Worm (Caenorhabditis elegans) whole organism, young adult: Measurements from ENCODE around the gene natb-1.

Source experiments
- F33H1.4 ChIP-seq: fragments of 200-800 bp; sonication (Bioruptor generic); IDR thresholded peaks from 2 replicates; pipeline ENCODE4 v1.3.6; 2022; ENCODE audit warnings: missing genetic modification reagents, missing genetic modification characterization, missing compliant biosample characterization
- F49E8.2 ChIP-seq: sonication (generic microtip); optimal IDR thresholded peaks from 3 replicates; lab custom pipeline; 2017; ENCODE audit warnings: missing genetic modification characterization, mild to moderate bottlenecking, missing compliant biosample characterization, antibody characterized with exemption, moderate library complexity; ENCODE audit not compliant: insufficient read depth
- F57C9.4 ChIP-seq: sonication (generic microtip); optimal IDR thresholded peaks from 2 replicates; lab custom pipeline; 2017; ENCODE audit warnings: mild to moderate bottlenecking, missing genetic modification characterization, missing compliant biosample characterization
- K12H6.12 ChIP-seq: fragments of 200-800 bp; sonication (Bioruptor generic); optimal IDR thresholded peaks from 2 replicates; lab custom pipeline; 2018; ENCODE audit warnings: mild to moderate bottlenecking, missing genetic modification characterization, missing compliant biosample characterization
- Y53F4B.3 ChIP-seq: fragments of 200-800 bp; sonication (Bioruptor generic); IDR thresholded peaks from 2 replicates; pipeline ENCODE4 v1.3.6; 2022; ENCODE audit warnings: missing genetic modification reagents, missing genetic modification characterization, missing compliant biosample characterization
- Y53G8AR.9 ChIP-seq: fragments of 200-800 bp; sonication (Bioruptor generic); conservative IDR thresholded peaks from 2 replicates; pipeline ENCODE4 v1.3.6; 2022; ENCODE audit warnings: missing genetic modification reagents, missing genetic modification characterization, missing compliant biosample characterization
- Y67H2A.10 ChIP-seq: fragments of 200-800 bp; sonication (Bioruptor generic); conservative IDR thresholded peaks from 2 replicates; pipeline ENCODE4 v1.3.6; 2022; ENCODE audit warnings: missing genetic modification reagents, missing genetic modification characterization, missing compliant biosample characterization
- ZK185.1 ChIP-seq: sonication (generic microtip); optimal IDR thresholded peaks from 2 replicates; lab custom pipeline; 2016; ENCODE audit warnings: mild to moderate bottlenecking, missing genetic modification characterization, missing compliant biosample characterization; ENCODE audit not compliant: poor library complexity, severe bottlenecking
- akir-1 ChIP-seq: fragments of 200-800 bp; sonication (Bioruptor generic); optimal IDR thresholded peaks from 2 replicates; lab custom pipeline; 2018; ENCODE audit warnings: mild to moderate bottlenecking, missing genetic modification characterization, moderate library complexity, missing compliant biosample characterization
- aptf-3 ChIP-seq: fragments of 200-800 bp; sonication (Bioruptor generic); IDR thresholded peaks from 2 replicates; pipeline ENCODE4 v1.3.6; 2022; ENCODE audit warnings: missing genetic modification characterization, missing compliant biosample characterization
- attf-6 ChIP-seq: fragments of 200-800 bp; sonication (Bioruptor generic); IDR thresholded peaks from 2 replicates; pipeline ENCODE4 v1.3.6; 2022; ENCODE audit warnings: missing genetic modification reagents, missing genetic modification characterization, missing compliant biosample characterization
- bed-2 ChIP-seq: fragments of 200-800 bp; sonication (Bioruptor generic); IDR thresholded peaks from 2 replicates; pipeline ENCODE4 v1.3.6; 2022; ENCODE audit warnings: missing genetic modification reagents, missing genetic modification characterization, missing compliant biosample characterization
- cebp-1 ChIP-seq, 2 experiments: fragments of 200-800 bp in 1 of 2; sonication (Bioruptor generic) in 1 of 2; sonication (generic microtip) in 1 of 2; IDR thresholded peaks in 1 of 2; optimal IDR thresholded peaks in 1 of 2; 2 replicates each; pipeline versions ENCODE4 v1.3.6 to Lab custom; 2017 to 2022; ENCODE audit warnings: missing compliant biosample characterization in 2 of 2, missing genetic modification characterization in 2 of 2, mild to moderate bottlenecking in 1 of 2, missing genetic modification reagents in 1 of 2, moderate library complexity in 1 of 2
- cebp-2 ChIP-seq: fragments of 200-800 bp; sonication (Bioruptor generic); IDR thresholded peaks from 2 replicates; pipeline ENCODE4 v1.3.6; 2022; ENCODE audit warnings: missing genetic modification characterization, missing compliant biosample characterization
- ceh-58 ChIP-seq: fragments of 200-800 bp; sonication (Bioruptor generic); IDR thresholded peaks from 2 replicates; pipeline ENCODE4 v1.3.6; 2022; ENCODE audit warnings: missing genetic modification characterization, missing compliant biosample characterization
- die-1 ChIP-seq: sonication (generic microtip); optimal IDR thresholded peaks from 2 replicates; lab custom pipeline; 2016; ENCODE audit warnings: missing genotype, mild to moderate bottlenecking, missing genetic modification characterization, missing compliant biosample characterization
- dpl-1 ChIP-seq: fragments of 150-350 bp; optimal IDR thresholded peaks from 2 replicates; lab custom pipeline; 2014; ENCODE audit warnings: missing biosample characterization, missing genetic modification reagents, missing genetic modification characterization
- him-1 ChIP-seq: sonication (generic microtip); optimal IDR thresholded peaks from 2 replicates; lab custom pipeline; 2016; ENCODE audit warnings: missing genotype, missing genetic modification reagents, missing genetic modification characterization, missing compliant biosample characterization
- hlh-12 ChIP-seq: sonication (generic microtip); optimal IDR thresholded peaks from 2 replicates; lab custom pipeline; 2016; ENCODE audit warnings: missing genetic modification characterization, missing compliant biosample characterization
- hmg-1.2 ChIP-seq: fragments of 200-800 bp; sonication (Bioruptor generic); IDR thresholded peaks from 2 replicates; pipeline ENCODE4 v1.3.6; 2022; ENCODE audit warnings: missing genetic modification reagents, missing genetic modification characterization, missing compliant biosample characterization
- hrde-1 ChIP-seq: sonication (generic microtip); optimal IDR thresholded peaks from 2 replicates; lab custom pipeline; 2016; ENCODE audit warnings: missing genetic modification characterization, mild to moderate bottlenecking, missing compliant biosample characterization, moderate library complexity, missing genotype, missing genetic modification reagents, borderline replicate concordance
- hsf-1 ChIP-seq: fragments of 200-800 bp; sonication (Bioruptor generic); IDR thresholded peaks from 2 replicates; pipeline ENCODE4 v1.3.6; 2022; ENCODE audit warnings: missing genetic modification reagents, missing genetic modification characterization, missing compliant biosample characterization
- lag-1 ChIP-seq: fragments of 200-800 bp; sonication (Bioruptor generic); IDR thresholded peaks from 2 replicates; pipeline ENCODE4 v1.3.6; 2022; ENCODE audit warnings: missing genetic modification reagents, missing genetic modification characterization, missing compliant biosample characterization
- let-526 ChIP-seq: fragments of 200-800 bp; sonication (Bioruptor generic); IDR thresholded peaks from 2 replicates; pipeline ENCODE4 v1.3.6; 2022; ENCODE audit warnings: missing genetic modification reagents, missing genetic modification characterization, missing compliant biosample characterization
- lin-26 ChIP-seq: fragments of 200-800 bp; sonication (Bioruptor generic); IDR thresholded peaks from 2 replicates; pipeline ENCODE4 v1.3.6; 2022; ENCODE audit warnings: missing genetic modification reagents, missing genetic modification characterization, missing compliant biosample characterization
- lin-54 ChIP-seq: fragments of 200-800 bp; sonication (Bioruptor generic); optimal IDR thresholded peaks from 2 replicates; lab custom pipeline; 2018; ENCODE audit warnings: mild to moderate bottlenecking, missing genetic modification characterization, missing compliant biosample characterization
- lir-1 ChIP-seq: fragments of 200-800 bp; sonication (Bioruptor generic); conservative IDR thresholded peaks from 2 replicates; pipeline ENCODE4 v1.3.6; 2022; ENCODE audit warnings: missing genetic modification reagents, missing genetic modification characterization, missing compliant biosample characterization
- madf-3 ChIP-seq: fragments of 200-800 bp; sonication (Bioruptor generic); IDR thresholded peaks from 2 replicates; pipeline ENCODE4 v1.3.6; 2022; ENCODE audit warnings: missing genetic modification reagents, missing genetic modification characterization, missing compliant biosample characterization
- madf-6 ChIP-seq: fragments of 200-800 bp; sonication (Bioruptor generic); IDR thresholded peaks from 2 replicates; pipeline ENCODE4 v1.3.6; 2022; ENCODE audit warnings: missing genetic modification reagents, missing genetic modification characterization, missing compliant biosample characterization
- mcd-1 ChIP-seq: fragments of 200-800 bp; sonication (Bioruptor generic); IDR thresholded peaks from 2 replicates; pipeline ENCODE4 v1.3.6; 2022; ENCODE audit warnings: missing genetic modification reagents, missing genetic modification characterization, missing compliant biosample characterization
- nhr-120 ChIP-seq: fragments of 200-800 bp; sonication (Bioruptor generic); IDR thresholded peaks from 2 replicates; pipeline ENCODE4 v1.3.6; 2022; ENCODE audit warnings: missing genetic modification characterization, missing compliant biosample characterization
- nhr-27 ChIP-seq: fragments of 200-800 bp; sonication (Bioruptor generic); optimal IDR thresholded peaks from 2 replicates; lab custom pipeline; 2018; ENCODE audit warnings: mild to moderate bottlenecking, missing genetic modification characterization, moderate library complexity, missing compliant biosample characterization
- pbrm-1 ChIP-seq: fragments of 200-800 bp; sonication (Bioruptor generic); IDR thresholded peaks from 2 replicates; pipeline ENCODE4 v1.3.6; 2022; ENCODE audit warnings: missing genetic modification reagents, missing genetic modification characterization, missing compliant biosample characterization
- repo-1 ChIP-seq: sonication (generic microtip); optimal IDR thresholded peaks from 2 replicates; lab custom pipeline; 2017; ENCODE audit warnings: mild to moderate bottlenecking, missing genetic modification characterization, missing compliant biosample characterization
- snpc-3.4 ChIP-seq: sonication (generic microtip); optimal IDR thresholded peaks from 2 replicates; lab custom pipeline; 2017; ENCODE audit warnings: missing genetic modification characterization, mild to moderate bottlenecking, missing compliant biosample characterization, antibody characterized with exemption, moderate library complexity, missing genotype, missing genetic modification reagents
- tbx-9 ChIP-seq: sonication (generic microtip); optimal IDR thresholded peaks from 2 replicates; lab custom pipeline; 2016; ENCODE audit warnings: borderline replicate concordance, missing genetic modification characterization, inconsistent platforms, missing compliant biosample characterization
- tlf-1 ChIP-seq: fragments of 200-800 bp; sonication (Bioruptor generic); optimal IDR thresholded peaks from 2 replicates; lab custom pipeline; 2018; ENCODE audit warnings: mild to moderate bottlenecking, missing genetic modification characterization, missing compliant biosample characterization
- zim-3 ChIP-seq: sonication (generic microtip); optimal IDR thresholded peaks from 2 replicates; lab custom pipeline; 2017; ENCODE audit warnings: mild to moderate bottlenecking, missing genetic modification characterization, moderate library complexity, missing compliant biosample characterization
- ztf-18 ChIP-seq: sonication (generic microtip); optimal IDR thresholded peaks from 2 replicates; lab custom pipeline; 2016; ENCODE audit warnings: missing genotype, mild to moderate bottlenecking, missing genetic modification characterization, missing compliant biosample characterization
- ztf-28 ChIP-seq: fragments of 200-800 bp; sonication (Bioruptor generic); IDR thresholded peaks from 2 replicates; pipeline ENCODE4 v1.3.6; 2022; ENCODE audit warnings: missing genetic modification reagents, missing genetic modification characterization, missing compliant biosample characterization

natb-1 gene

DNA sequence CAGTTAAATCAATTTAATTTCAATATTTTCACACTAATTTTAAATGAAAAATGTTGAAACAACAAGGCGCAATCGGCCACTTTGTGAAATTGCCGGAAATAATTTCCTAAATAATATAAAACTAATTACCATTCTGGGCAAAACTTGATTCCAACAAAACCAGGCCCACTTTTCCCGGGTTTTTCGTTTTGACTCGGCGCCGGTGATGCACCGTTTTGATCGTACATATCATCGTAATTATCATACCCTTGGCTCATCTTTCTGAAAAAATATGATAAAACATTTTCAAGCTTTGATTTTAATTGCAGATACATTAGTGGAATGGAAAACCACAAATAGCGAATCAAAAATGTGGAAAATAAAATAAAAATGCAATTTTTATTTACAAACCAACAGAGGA is 28.8 kb upstream of the natb-1 start, which contains the start of gene rpb-9 (continued):
- TF ChIP-seq nhr-120 (GFP tag; lab: Robert Waterston, UW) (no peak), die-1 (peak; percentile 14), bed-2 (GFP tag; lab: Robert Waterston, UW) (no peak), hlh-12 (tag; lab: Kevin White, UChicago) (no peak), zim-3 (tag; lab: Kevin White, UChicago) (no peak), lir-1 (GFP tag; lab: Robert Waterston, UW) (no peak), tbx-9 (no peak), ZK185.1 (tag; lab: Kevin White, UChicago) (no peak), nhr-27 (tag; lab: Kevin White, UChicago) (no peak), him-1 (tag; lab: Kevin White, UChicago) (no peak), lin-26 (no peak), mcd-1 (GFP tag; lab: Robert Waterston, UW) (no peak), K12H6.12 (no peak), ztf-28 (no peak), F57C9.4 (tag; lab: Kevin White, UChicago) (no peak), let-526 (GFP tag; lab: Robert Waterston, UW) (no peak), F49E8.2 (tag; lab: Kevin White, UChicago) (peak; percentile 30), lag-1 (no peak), Y67H2A.10 (GFP tag; lab: Robert Waterston, UW) (no peak), aptf-3 (no peak), hrde-1 (tag; lab: Kevin White, UChicago) (no peak), hmg-1.2 (GFP tag; lab: Robert Waterston, UW) (peak; percentile 24; the same call in 1 of the 2 replicates), snpc-3.4 (tag; lab: Kevin White, UChicago) (no peak), Y53G8AR.9 (no peak), Y53F4B.3 (no peak), akir-1 (GFP tag; lab: Kevin White, UChicago) (no peak)

DNA sequence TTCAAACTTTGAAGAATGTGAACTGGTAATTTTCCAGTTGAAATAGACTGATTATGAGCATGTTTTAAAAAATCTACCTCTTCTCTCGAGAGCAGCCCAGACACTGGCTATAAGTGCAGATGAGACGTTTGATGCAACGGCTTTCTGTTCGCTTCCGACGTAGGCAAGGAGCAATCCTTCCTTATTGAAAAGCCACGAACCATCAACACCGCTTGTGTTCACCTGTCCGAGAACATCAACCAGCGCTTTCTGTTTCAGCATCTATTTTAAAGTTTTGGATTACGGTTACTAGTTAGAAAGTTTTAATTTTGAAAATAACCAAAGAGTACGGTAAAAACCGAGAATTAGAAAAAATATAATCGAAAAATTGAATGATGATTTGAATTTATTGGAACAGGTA is 27.6 kb upstream of the natb-1 start, which contains the start of gene lmtr-2:
TSS of gene lmtr-2 (minus strand) at position 261 of the 400 bp plus-strand sequence.
- TF ChIP-seq F33H1.4 (no peak), cebp-2 (GFP tag; lab: Robert Waterston, UW) (0 out of 2 replicates have a peak, but pooled peaks have one; percentile 21), tlf-1 (GFP tag; lab: Kevin White, UChicago) (no peak), repo-1 (peak; percentile 13), ztf-18 (no peak), Y67H2A.10 (GFP tag; lab: Robert Waterston, UW) (no peak), cebp-1 (GFP tag; IDR thresholded peaks at IDR 0.05; lab: Robert Waterston, UW) (no peak), cebp-1 (tag; optimal IDR thresholded peaks at IDR 0.05; lab: Kevin White, UChicago) (peak; percentile 26), dpl-1 (GFP tag; lab: Kevin White, UChicago) (no peak), madf-6 (GFP tag; lab: Robert Waterston, UW) (peak; percentile 20; the same call in 1 of the 2 replicates), attf-6 (GFP tag; lab: Robert Waterston, UW) (no peak), ceh-58 (GFP tag; lab: Robert Waterston, UW) (0 out of 2 replicates have a peak, but pooled peaks have one; percentile 49), madf-3 (peak; percentile 65; the same call in 1 of the 2 replicates), lin-54 (GFP tag; lab: Kevin White, UChicago) (no peak), hsf-1 (GFP tag; lab: Robert Waterston, UW) (0 out of 2 replicates have a peak, but pooled peaks have one; percentile 18), hlh-12 (tag; lab: Kevin White, UChicago) (no peak), pbrm-1 (no peak)
- TF ChIP-seq, all 124 proteins: peak for 7
